Fruit fly (Drosophila melanogaster): ENCODE data around the gene CG7166.

- TF ChIP-seq mam (GFP tag; optimal IDR thresholded peaks at IDR 0.05) (no peak), trh (GFP tag; optimal IDR thresholded peaks at IDR 0.05) (no peak), CG10147 (GFP tag; optimal IDR thresholded peaks at IDR 0.05) (no peak), insv (GFP tag; optimal IDR thresholded peaks at IDR 0.05) (no peak), pan (optimal IDR thresholded peaks at IDR 0.05) (no peak), pan (GFP tag; optimal IDR thresholded peaks at IDR 0.05 in 1 of 2, IDR thresholded peaks at IDR 0.05 in 1 of 2) (no peak), ewg (GFP tag; optimal IDR thresholded peaks at IDR 0.05) (no peak)
Observed at dm6 chr3L:21591247-21591646, 34.2 kb downstream of the CG7166 start.

Data from whole organism, embryonic.